Worm (Caenorhabditis elegans) whole organism, L4/young adult: ENCODE data around the gene F21H7.5.

Experiments
- W03F9.2 ChIP-seq: fragments of 150-350 bp; optimal IDR thresholded peaks from 2 replicates; lab custom pipeline; 2014; ENCODE audit warnings: missing biosample characterization, missing genetic modification characterization
- dao-5 ChIP-seq: sonication (generic microtip); optimal IDR thresholded peaks from 2 replicates; lab custom pipeline; 2016; ENCODE audit warnings: missing genotype, missing genetic modification characterization, moderate library complexity, missing compliant biosample characterization
- him-1 ChIP-seq: sonication (generic microtip); optimal IDR thresholded peaks from 2 replicates; lab custom pipeline; 2016; ENCODE audit warnings: missing genotype, missing genetic modification reagents, missing genetic modification characterization, missing compliant biosample characterization

DNA sequence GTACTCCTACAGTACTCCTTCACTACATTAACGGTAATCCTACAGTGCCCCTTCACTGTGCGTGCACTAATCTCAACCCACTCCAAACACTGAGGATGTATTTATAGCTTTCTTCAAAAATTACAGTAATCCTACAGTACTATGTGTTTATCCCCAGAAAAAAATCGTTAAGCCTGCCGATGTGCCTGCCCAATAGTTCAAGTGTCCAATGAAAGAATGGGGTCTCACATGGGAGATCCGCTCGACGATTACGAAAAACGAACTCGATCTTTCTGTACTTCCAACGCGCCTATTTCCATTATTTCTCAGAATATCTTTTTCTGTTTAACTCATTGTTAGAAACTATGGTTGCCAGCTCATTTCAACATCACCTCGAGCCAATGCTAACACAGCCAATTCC, 20.8 kb downstream of the F21H7.5 start, which contains the start of gene nhr-218:
- no peak for TF ChIP-seq dao-5 (tag; lab: Kevin White, UChicago)
- no peak for TF ChIP-seq W03F9.2 (tag; lab: Kevin White, UChicago)
- TF ChIP-seq him-1 (tag; lab: Kevin White, UChicago) = no peak
